Worm (Caenorhabditis elegans) whole organism, late embryonic: Measurements from ENCODE around the gene T14B4.5.

Source experiments
- F13H6.1 ChIP-seq: sonication (generic microtip); optimal IDR thresholded peaks from 2 replicates; lab custom pipeline; 2016; ENCODE audit warnings: missing genetic modification characterization, missing compliant biosample characterization
- K02D7.2 ChIP-seq: sonication (generic microtip); optimal IDR thresholded peaks from 2 replicates; lab custom pipeline; 2017; ENCODE audit warnings: mild to moderate bottlenecking, missing genetic modification characterization, missing compliant biosample characterization
- ama-1 ChIP-seq: fragments of 150-350 bp; optimal IDR thresholded peaks from 2 replicates; lab custom pipeline; 2014
- ceh-19 ChIP-seq: fragments of 200-800 bp; sonication (Bioruptor generic); optimal IDR thresholded peaks from 2 replicates; lab custom pipeline; 2018; ENCODE audit warnings: mild to moderate bottlenecking, missing genetic modification characterization, missing compliant biosample characterization
- ceh-45 ChIP-seq: fragments of 200-800 bp; sonication (Bioruptor generic); IDR thresholded peaks from 2 replicates; pipeline ENCODE4 v1.3.6; 2022; ENCODE audit warnings: missing genetic modification reagents, missing genetic modification characterization, missing compliant biosample characterization
- ceh-48 ChIP-seq: sonication (generic microtip); optimal IDR thresholded peaks from 2 replicates; lab custom pipeline; 2016; ENCODE audit warnings: missing genetic modification characterization, inconsistent platforms, missing compliant biosample characterization
- dmd-4 ChIP-seq: sonication (generic microtip); optimal IDR thresholded peaks from 2 replicates; lab custom pipeline; 2016; ENCODE audit warnings: borderline replicate concordance, missing genetic modification characterization, missing compliant biosample characterization
- eyg-1 ChIP-seq: sonication (generic microtip); optimal IDR thresholded peaks from 2 replicates; lab custom pipeline; 2016; ENCODE audit warnings: missing genotype, missing genetic modification characterization, missing compliant biosample characterization
- fkh-10 ChIP-seq: fragments of 150-350 bp; optimal IDR thresholded peaks from 2 replicates; lab custom pipeline; 2014; ENCODE audit warnings: missing biosample characterization, missing genetic modification reagents, missing genetic modification characterization
- hlh-30 ChIP-seq: sonication (generic microtip); optimal IDR thresholded peaks from 2 replicates; lab custom pipeline; 2017; ENCODE audit warnings: antibody characterized with exemption, missing genetic modification characterization, missing compliant biosample characterization; ENCODE audit not compliant: insufficient read depth
- nhr-11 ChIP-seq: fragments of 150-350 bp; optimal IDR thresholded peaks from 2 replicates; lab custom pipeline; 2014; ENCODE audit warnings: missing biosample characterization, missing genetic modification characterization
- pros-1 ChIP-seq: fragments of 150-350 bp; optimal IDR thresholded peaks from 2 replicates; lab custom pipeline; 2014; ENCODE audit warnings: missing biosample characterization, missing genetic modification reagents, missing genetic modification characterization
- sox-2 ChIP-seq: fragments of 200-800 bp; sonication (Bioruptor generic); IDR thresholded peaks from 2 replicates; pipeline ENCODE4 v1.3.6; 2022; ENCODE audit warnings: missing genetic modification reagents, missing genetic modification characterization, missing compliant biosample characterization
- tbx-2 ChIP-seq: sonication (generic microtip); optimal IDR thresholded peaks from 2 replicates; lab custom pipeline; 2016; ENCODE audit warnings: missing genetic modification characterization, missing compliant biosample characterization

DNA sequence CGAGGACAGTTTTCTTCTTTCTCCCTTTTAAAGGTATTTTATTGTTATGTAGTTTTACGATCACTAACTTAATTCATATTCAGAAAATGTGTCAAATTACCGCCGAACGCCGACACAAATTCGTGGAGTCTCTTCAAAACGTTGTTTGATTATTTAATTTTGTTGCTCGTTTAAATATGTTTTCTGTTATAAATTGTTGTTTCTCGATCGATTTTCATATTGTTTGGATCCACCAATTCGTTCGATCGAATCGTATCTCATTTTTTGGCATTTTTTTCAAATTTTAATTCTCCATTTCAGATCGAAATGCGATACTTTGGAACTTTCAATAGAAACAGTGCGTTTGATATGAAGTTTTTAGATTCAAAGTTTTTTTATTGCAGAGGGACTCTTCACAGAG is 26.0 kb downstream of the T14B4.5 start, which contains the start of gene F41G3.6:
- TF ChIP-seq nhr-11 (tag; lab: Kevin White, UChicago) (no peak), fkh-10 (GFP tag; lab: Kevin White, UChicago) (no peak), ceh-48 (tag; lab: Kevin White, UChicago) (no peak), pros-1 (tag; lab: Kevin White, UChicago) (no peak), ceh-45 (GFP tag; lab: Robert Waterston, UW) (no peak), K02D7.2 (no peak), hlh-30 (tag; lab: Kevin White, UChicago) (no peak), eyg-1 (tag; lab: Kevin White, UChicago) (no peak), ceh-19 (GFP tag; lab: Kevin White, UChicago) (no peak), tbx-2 (no peak), ama-1 (no peak), dmd-4 (tag; lab: Kevin White, UChicago) (no peak), sox-2 (GFP tag; lab: Robert Waterston, UW) (no peak), F13H6.1 (tag; lab: Kevin White, UChicago) (no peak)
